Worm (Caenorhabditis elegans) whole organism, late embryonic: Measurements from ENCODE around the gene C39D10.11.
A peak's percentile ranks its signal among the peaks of the same experiment; 100 is the strongest.

Experiments used
- C38D4.7 ChIP-seq: fragments of 200-800 bp; sonication (Bioruptor generic); optimal IDR thresholded peaks from 2 replicates; lab custom pipeline; 2018; ENCODE audit warnings: mild to moderate bottlenecking, missing genetic modification characterization, moderate library complexity, missing compliant biosample characterization
- ahr-1 ChIP-seq: sonication (generic microtip); optimal IDR thresholded peaks from 2 replicates; lab custom pipeline; 2016; ENCODE audit warnings: missing genetic modification characterization, missing compliant biosample characterization
- ceh-14 ChIP-seq: sonication (generic microtip); optimal IDR thresholded peaks from 2 replicates; lab custom pipeline; 2016; ENCODE audit warnings: missing genotype, missing genetic modification characterization, missing compliant biosample characterization
- ceh-2 ChIP-seq: sonication (generic microtip); optimal IDR thresholded peaks from 2 replicates; lab custom pipeline; 2016; ENCODE audit warnings: missing genotype, missing genetic modification characterization, missing compliant biosample characterization
- ceh-22 ChIP-seq: sonication (generic microtip); optimal IDR thresholded peaks from 2 replicates; lab custom pipeline; 2017; ENCODE audit warnings: missing biosample characterization, missing genetic modification characterization
- ceh-24 ChIP-seq: sonication (generic microtip); optimal IDR thresholded peaks from 2 replicates; lab custom pipeline; 2016; ENCODE audit warnings: mild to moderate bottlenecking, missing genetic modification characterization, missing compliant biosample characterization
- ceh-30 ChIP-seq: fragments of 150-350 bp; optimal IDR thresholded peaks from 2 replicates; lab custom pipeline; 2014; ENCODE audit warnings: missing biosample characterization, missing genetic modification characterization
- ceh-31 ChIP-seq: sonication (generic microtip); optimal IDR thresholded peaks from 2 replicates; lab custom pipeline; 2016; ENCODE audit warnings: missing genetic modification characterization, missing compliant biosample characterization
- ceh-48 ChIP-seq: sonication (generic microtip); optimal IDR thresholded peaks from 2 replicates; lab custom pipeline; 2016; ENCODE audit warnings: missing genetic modification characterization, inconsistent platforms, missing compliant biosample characterization
- ceh-6 ChIP-seq: fragments of 200-800 bp; sonication (Bioruptor generic); optimal IDR thresholded peaks from 2 replicates; lab custom pipeline; 2018; ENCODE audit warnings: mild to moderate bottlenecking, missing genetic modification characterization, missing compliant biosample characterization
- ceh-9 ChIP-seq: sonication (generic microtip); optimal IDR thresholded peaks from 2 replicates; lab custom pipeline; 2016; ENCODE audit warnings: mild to moderate bottlenecking, missing genetic modification characterization, inconsistent platforms, missing compliant biosample characterization
- dve-1 ChIP-seq: sonication (generic microtip); optimal IDR thresholded peaks from 2 replicates; lab custom pipeline; 2017; ENCODE audit warnings: antibody characterized with exemption, mild to moderate bottlenecking, missing genetic modification characterization, missing compliant biosample characterization
- elt-2 ChIP-seq: sonication (generic microtip); optimal IDR thresholded peaks from 2 replicates; lab custom pipeline; 2016; ENCODE audit warnings: missing genetic modification reagents, missing genetic modification characterization, missing compliant biosample characterization
- elt-4 ChIP-seq: sonication (generic microtip); optimal IDR thresholded peaks from 2 replicates; lab custom pipeline; 2016; ENCODE audit warnings: missing genetic modification characterization, missing compliant biosample characterization
- eyg-1 ChIP-seq: sonication (generic microtip); optimal IDR thresholded peaks from 2 replicates; lab custom pipeline; 2016; ENCODE audit warnings: missing genotype, missing genetic modification characterization, missing compliant biosample characterization
- fax-1 ChIP-seq: sonication (generic microtip); optimal IDR thresholded peaks from 2 replicates; lab custom pipeline; 2016; ENCODE audit warnings: missing genotype, missing genetic modification characterization, missing compliant biosample characterization
- fkh-10 ChIP-seq: fragments of 150-350 bp; optimal IDR thresholded peaks from 2 replicates; lab custom pipeline; 2014; ENCODE audit warnings: missing biosample characterization, missing genetic modification reagents, missing genetic modification characterization
- hlh-30 ChIP-seq: sonication (generic microtip); optimal IDR thresholded peaks from 2 replicates; lab custom pipeline; 2017; ENCODE audit warnings: antibody characterized with exemption, missing genetic modification characterization, missing compliant biosample characterization; ENCODE audit not compliant: insufficient read depth
- hlh-6 ChIP-seq: sonication (generic microtip); optimal IDR thresholded peaks from 2 replicates; lab custom pipeline; 2016; ENCODE audit warnings: missing genotype, missing genetic modification characterization, missing compliant biosample characterization
- lin-11 ChIP-seq: fragments of 200-800 bp; sonication (Bioruptor generic); optimal IDR thresholded peaks from 2 replicates; lab custom pipeline; 2018; ENCODE audit warnings: mild to moderate bottlenecking, missing genetic modification characterization, missing compliant biosample characterization
- madf-2 ChIP-seq: sonication (generic microtip); optimal IDR thresholded peaks from 2 replicates; lab custom pipeline; 2017; ENCODE audit warnings: missing genetic modification characterization, missing compliant biosample characterization
- nfya-1 ChIP-seq: sonication (generic microtip); optimal IDR thresholded peaks from 2 replicates; lab custom pipeline; 2017; ENCODE audit warnings: missing genetic modification characterization, mild to moderate bottlenecking, missing compliant biosample characterization, antibody characterized with exemption, moderate library complexity
- nhr-11 ChIP-seq: fragments of 150-350 bp; optimal IDR thresholded peaks from 2 replicates; lab custom pipeline; 2014; ENCODE audit warnings: missing biosample characterization, missing genetic modification characterization
- npax-4 ChIP-seq: sonication (generic microtip); optimal IDR thresholded peaks from 2 replicates; lab custom pipeline; 2016; ENCODE audit warnings: missing genetic modification characterization, missing compliant biosample characterization
- pha-2 ChIP-seq: sonication (generic microtip); optimal IDR thresholded peaks from 2 replicates; lab custom pipeline; 2017; ENCODE audit warnings: mild to moderate bottlenecking, missing genetic modification characterization, missing compliant biosample characterization
- pha-4 ChIP-seq: fragments of 150-350 bp; optimal IDR thresholded peaks from 2 replicates; lab custom pipeline; 2018; ENCODE audit warnings: missing biosample characterization, missing genetic modification reagents, missing genetic modification characterization
- rnt-1 ChIP-seq: sonication (generic microtip); optimal IDR thresholded peaks from 2 replicates; lab custom pipeline; 2016; ENCODE audit warnings: missing genetic modification characterization, missing compliant biosample characterization
- sox-4 ChIP-seq: sonication (generic microtip); optimal IDR thresholded peaks from 2 replicates; lab custom pipeline; 2017; ENCODE audit warnings: mild to moderate bottlenecking, missing genetic modification characterization, inconsistent platforms, missing compliant biosample characterization
- tbx-7 ChIP-seq: sonication (generic microtip); optimal IDR thresholded peaks from 2 replicates; lab custom pipeline; 2016; ENCODE audit warnings: missing genotype, missing genetic modification characterization, missing compliant biosample characterization
- unc-42 ChIP-seq: sonication (generic microtip); optimal IDR thresholded peaks from 2 replicates; lab custom pipeline; 2016; ENCODE audit warnings: missing genotype, missing genetic modification characterization, missing compliant biosample characterization
- ztf-16 ChIP-seq: sonication (generic microtip); optimal IDR thresholded peaks from 2 replicates; lab custom pipeline; 2017; ENCODE audit warnings: missing genetic modification characterization, missing compliant biosample characterization

Gene C39D10.11

DNA sequence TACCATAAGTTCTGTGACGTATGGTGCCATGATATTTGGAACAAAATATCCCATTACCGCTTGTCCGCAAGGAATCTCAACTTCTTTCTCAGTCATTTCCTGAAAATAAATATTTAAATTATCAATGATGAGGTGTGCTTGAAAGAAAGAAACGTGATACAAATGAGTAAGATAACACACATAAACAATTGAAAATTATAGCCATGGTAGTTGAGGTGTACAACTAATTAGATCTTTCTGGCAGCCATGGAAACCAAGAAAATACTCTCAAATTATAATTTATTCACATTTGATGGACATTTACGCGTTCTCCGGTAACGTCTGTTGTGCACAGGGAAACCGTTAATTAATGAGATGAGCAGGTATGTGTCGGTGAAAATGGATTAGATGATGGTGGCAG is 10.8 kb upstream of the C39D10.11 start, which contains the start of gene C39D10.5:
C39D10.5 (minus strand) TSS at position 101 of the 400 bp plus-strand sequence.
- TF ChIP-seq ceh-22 (tag; lab: Kevin White, UChicago): no peak
- no peak for TF ChIP-seq npax-4 (tag; lab: Kevin White, UChicago)

DNA sequence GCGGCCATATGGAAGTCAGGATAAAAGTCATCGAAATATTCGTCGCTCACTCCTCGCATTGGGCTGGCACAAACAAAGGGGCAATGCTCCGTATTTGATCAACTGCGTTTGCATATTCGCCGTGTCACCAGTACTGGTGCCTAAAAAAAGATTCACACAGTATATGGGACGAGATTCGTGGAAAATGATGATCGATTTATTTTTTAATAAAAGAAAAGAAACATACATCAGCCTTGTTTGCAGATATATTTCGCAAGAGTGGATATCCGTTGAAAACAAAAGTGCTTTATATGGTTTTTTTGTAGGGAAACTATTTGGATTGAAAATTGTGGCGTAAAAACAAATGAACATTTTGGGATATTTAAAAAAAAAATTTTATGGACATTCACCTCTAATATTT is 5.4 kb upstream of the C39D10.11 start, which contains the start of gene latd-1:
latd-1 (minus strand) TSS at position 101 of the 400 bp plus-strand sequence.
- no peak for TF ChIP-seq nhr-11 (tag; lab: Kevin White, UChicago)
- no peak for TF ChIP-seq tbx-7
- no peak for TF ChIP-seq madf-2 (tag; lab: Kevin White, UChicago)
- no peak for TF ChIP-seq ceh-24 (tag; lab: Kevin White, UChicago)
- TF ChIP-seq hlh-6 (tag; lab: Kevin White, UChicago): no peak
- TF ChIP-seq fkh-10 (GFP tag; lab: Kevin White, UChicago): no peak
- TF ChIP-seq ahr-1 (tag; lab: Kevin White, UChicago): no peak
- no peak for TF ChIP-seq ceh-14

DNA sequence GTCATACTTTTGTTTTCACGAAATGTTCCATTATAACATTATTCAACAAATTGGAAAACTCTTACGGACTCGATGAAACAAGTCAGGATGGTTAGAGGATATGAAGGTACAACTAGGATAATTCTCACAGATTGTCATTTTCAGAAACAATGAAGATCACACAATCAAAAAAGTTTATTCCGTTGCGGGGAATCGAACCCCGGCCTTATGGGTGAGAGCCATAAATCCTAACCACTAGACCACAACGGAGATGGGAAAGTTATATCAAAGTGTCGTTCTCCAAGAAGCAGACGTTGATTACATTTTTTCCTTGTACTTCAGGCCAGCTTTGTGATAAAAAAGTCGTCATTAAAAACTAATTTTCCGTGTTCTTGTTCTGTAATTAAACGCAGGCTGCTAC is 4.9 kb upstream of the C39D10.11 start:
- TF ChIP-seq ceh-6 (GFP tag; lab: Kevin White, UChicago): no peak
- TF ChIP-seq nfya-1 (tag; lab: Kevin White, UChicago): no peak
- TF ChIP-seq rnt-1: no peak

DNA sequence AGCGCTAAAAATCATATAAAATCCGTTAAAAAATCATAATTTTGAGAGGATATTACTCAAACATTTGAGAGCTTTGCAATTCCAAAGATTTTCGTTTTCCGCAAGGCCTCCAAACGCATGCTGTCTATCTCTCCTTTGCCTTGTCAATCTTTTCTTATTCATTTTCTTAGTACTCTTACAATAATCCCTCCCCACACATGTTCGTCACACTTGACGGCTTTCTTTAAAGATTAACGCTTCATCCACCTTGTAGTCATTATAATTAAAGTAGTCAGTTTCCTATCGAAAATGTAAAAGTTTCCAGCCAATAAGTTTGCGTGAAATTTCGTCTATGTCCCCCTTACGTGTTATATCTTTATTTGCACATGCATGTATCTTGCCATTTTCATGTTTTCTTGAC is 2.9 kb upstream of the C39D10.11 start:
- TF ChIP-seq sox-4: no peak
- no peak for TF ChIP-seq ceh-24 (tag; lab: Kevin White, UChicago)
- TF ChIP-seq nhr-11 (tag; lab: Kevin White, UChicago): no peak
- no peak for TF ChIP-seq eyg-1 (tag; lab: Kevin White, UChicago)
- no peak for TF ChIP-seq tbx-7
- no peak for TF ChIP-seq dve-1 (tag; lab: Kevin White, UChicago)

DNA sequence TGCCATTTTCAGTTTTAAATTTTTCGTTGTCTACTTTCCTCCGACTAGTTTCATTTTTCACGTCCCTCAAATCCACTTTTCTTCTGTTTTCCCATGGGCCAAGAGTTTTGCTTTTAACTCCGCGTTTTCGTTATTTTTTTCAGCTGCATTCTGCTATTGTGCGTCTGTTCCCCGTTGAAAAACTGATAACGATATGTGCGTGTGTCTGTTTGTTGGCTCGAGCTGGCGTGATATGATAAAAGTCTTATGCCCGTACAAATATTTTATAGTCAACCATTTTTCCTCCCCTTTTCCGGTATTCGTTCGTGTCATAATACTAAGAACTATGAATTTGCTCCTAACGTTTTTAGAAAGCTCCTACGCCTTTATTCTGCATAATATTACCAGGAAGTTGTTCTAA is 1.2 kb upstream of the C39D10.11 start:
- TF ChIP-seq ztf-16 (tag; lab: Kevin White, UChicago) (no peak), elt-2 (peak; percentile 7), fax-1 (no peak)

DNA sequence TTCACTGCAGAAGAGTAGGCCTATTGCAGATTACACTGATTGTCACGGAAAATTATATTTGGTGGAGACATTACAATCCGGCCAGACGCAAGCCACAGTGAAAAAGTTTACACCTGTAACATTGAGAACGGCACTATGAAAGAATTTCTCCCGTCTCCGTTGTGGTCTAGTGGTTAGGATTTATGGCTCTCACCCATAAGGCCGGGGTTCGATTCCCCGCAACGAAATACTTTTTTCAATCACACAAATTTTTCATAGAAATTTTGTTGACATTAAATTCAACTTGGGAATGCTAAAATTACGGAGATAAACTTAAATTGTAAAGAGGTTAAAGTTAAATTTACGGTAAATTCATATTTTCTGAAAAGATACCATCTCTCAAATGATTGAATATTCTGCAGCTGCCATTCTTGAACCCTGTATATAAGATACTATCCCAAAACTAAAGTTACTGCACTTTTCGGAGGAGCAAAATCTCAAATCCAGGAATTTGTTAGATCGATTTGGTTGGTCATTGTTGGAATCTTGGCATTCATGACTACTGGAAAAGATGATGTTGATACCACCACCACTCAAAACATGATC is 3.4 kb downstream of the C39D10.11 start, which contains the start of gene C39D10.1:
C39D10.1 (plus strand) TSS at position 535 of the 585 bp plus-strand sequence.
- TF ChIP-seq ceh-48 (tag; lab: Kevin White, UChicago): no peak
- no peak for TF ChIP-seq tbx-7
- no peak for TF ChIP-seq hlh-30 (tag; lab: Kevin White, UChicago)
- no peak for TF ChIP-seq pha-4 (tag; lab: Kevin White, UChicago)
- no peak for TF ChIP-seq ceh-6 (GFP tag; lab: Kevin White, UChicago)
- TF ChIP-seq unc-42: no peak
- TF ChIP-seq ceh-30: no peak
- no peak for TF ChIP-seq fkh-10 (GFP tag; lab: Kevin White, UChicago)
- TF ChIP-seq lin-11: no peak
- TF ChIP-seq ceh-9 (tag; lab: Kevin White, UChicago): no peak
- TF ChIP-seq elt-4: no peak
- TF ChIP-seq C38D4.7 (GFP tag; lab: Kevin White, UChicago): no peak
- no peak for TF ChIP-seq ceh-2 (tag; lab: Kevin White, UChicago)
- no peak for TF ChIP-seq pha-2
- TF ChIP-seq ceh-31 (tag; lab: Kevin White, UChicago): no peak
